Worm (Caenorhabditis elegans) whole organism, mixed stage, embryonic: ENCODE measurements around the gene C49C3.15.
"Not testable (repeated sequence)": the region's sequence is repeated elsewhere in the genome, so short reads cannot be mapped to it uniquely, and the experiment has no call there.

ENCODE experiments used
- bed-3 ChIP-seq: fragments of 200-800 bp; sonication (Bioruptor generic); optimal IDR thresholded peaks from 3 replicates; lab custom pipeline; 2018; ENCODE audit warnings: mild to moderate bottlenecking, missing genetic modification characterization, moderate library complexity, missing compliant biosample characterization
- blmp-1 ChIP-seq: fragments of 150-350 bp; optimal IDR thresholded peaks from 2 replicates; lab custom pipeline; 2014; ENCODE audit warnings: missing biosample characterization, missing genetic modification characterization
- ceh-39 ChIP-seq: fragments of 150-350 bp; optimal IDR thresholded peaks from 2 replicates; lab custom pipeline; 2014; ENCODE audit warnings: missing biosample characterization, missing genetic modification characterization
- ceh-43 ChIP-seq: fragments of 200-800 bp; sonication (Bioruptor generic); optimal IDR thresholded peaks from 2 replicates; lab custom pipeline; 2018; ENCODE audit warnings: mild to moderate bottlenecking, missing genetic modification characterization, moderate library complexity, missing compliant biosample characterization
- ceh-83 ChIP-seq: fragments of 200-800 bp; sonication (Bioruptor generic); optimal IDR thresholded peaks from 2 replicates; lab custom pipeline; 2018; ENCODE audit warnings: mild to moderate bottlenecking, missing genetic modification characterization, missing compliant biosample characterization
- ces-1 ChIP-seq: fragments of 150-350 bp; optimal IDR thresholded peaks from 2 replicates; lab custom pipeline; 2014; ENCODE audit warnings: missing biosample characterization, missing genetic modification reagents, missing genetic modification characterization
- drap-1 ChIP-seq: fragments of 200-800 bp; sonication (Bioruptor generic); optimal IDR thresholded peaks from 3 replicates; lab custom pipeline; 2018; ENCODE audit warnings: mild to moderate bottlenecking, missing genetic modification characterization, missing compliant biosample characterization
- elt-1 ChIP-seq: sonication (generic microtip); optimal IDR thresholded peaks from 2 replicates; lab custom pipeline; 2017; ENCODE audit warnings: missing genetic modification characterization, mild to moderate bottlenecking, missing compliant biosample characterization, antibody characterized with exemption, moderate library complexity, borderline replicate concordance; ENCODE audit not compliant: insufficient read depth
- elt-3 ChIP-seq: fragments of 150-350 bp; optimal IDR thresholded peaks from 2 replicates; lab custom pipeline; 2014; ENCODE audit warnings: missing biosample characterization, missing genetic modification characterization
- ham-2 ChIP-seq: fragments of 200-800 bp; sonication (Bioruptor generic); optimal IDR thresholded peaks from 2 replicates; lab custom pipeline; 2018; ENCODE audit warnings: mild to moderate bottlenecking, missing genetic modification characterization, missing compliant biosample characterization
- hlh-1 ChIP-seq: fragments of 150-350 bp; optimal IDR thresholded peaks from 2 replicates; lab custom pipeline; 2014; ENCODE audit warnings: missing biosample characterization, missing genetic modification reagents, missing genetic modification characterization
- lin-13 ChIP-seq: fragments of 150-350 bp; optimal IDR thresholded peaks from 2 replicates; lab custom pipeline; 2014; ENCODE audit warnings: missing biosample characterization, missing genetic modification characterization
- lin-32 ChIP-seq: fragments of 200-800 bp; sonication (Bioruptor generic); optimal IDR thresholded peaks from 2 replicates; lab custom pipeline; 2018; ENCODE audit warnings: mild to moderate bottlenecking, missing genetic modification characterization, missing compliant biosample characterization
- lsy-2 ChIP-seq: fragments of 150-350 bp; optimal IDR thresholded peaks from 2 replicates; lab custom pipeline; 2014; ENCODE audit warnings: missing biosample characterization, missing genetic modification characterization
- mls-2 ChIP-seq: sonication (generic microtip); optimal IDR thresholded peaks from 2 replicates; lab custom pipeline; 2016; ENCODE audit warnings: mild to moderate bottlenecking, missing genetic modification characterization, moderate library complexity, missing compliant biosample characterization
- nhr-2 ChIP-seq: fragments of 150-350 bp; optimal IDR thresholded peaks from 2 replicates; lab custom pipeline; 2014; ENCODE audit warnings: missing biosample characterization, missing genetic modification characterization
- nhr-237 ChIP-seq: fragments of 150-350 bp; optimal IDR thresholded peaks from 2 replicates; lab custom pipeline; 2014; ENCODE audit warnings: missing biosample characterization, missing genetic modification characterization
- nhr-28 ChIP-seq: fragments of 150-350 bp; optimal IDR thresholded peaks from 2 replicates; lab custom pipeline; 2014; ENCODE audit warnings: missing biosample characterization, missing genetic modification characterization
- nhr-76 ChIP-seq: sonication (generic microtip); optimal IDR thresholded peaks from 2 replicates; lab custom pipeline; 2017; ENCODE audit warnings: missing biosample characterization, missing genetic modification characterization
- pha-4 ChIP-seq: fragments of 150-350 bp; optimal IDR thresholded peaks from 2 replicates; lab custom pipeline; 2018; ENCODE audit warnings: missing biosample characterization, missing genetic modification reagents, missing genetic modification characterization
- sem-2 ChIP-seq: fragments of 200-800 bp; sonication (Bioruptor generic); optimal IDR thresholded peaks from 2 replicates; lab custom pipeline; 2018; ENCODE audit warnings: mild to moderate bottlenecking, missing genetic modification characterization, missing compliant biosample characterization
- snpc-4 ChIP-seq: fragments of 150-350 bp; optimal IDR thresholded peaks from 2 replicates; lab custom pipeline; 2014; ENCODE audit warnings: missing biosample characterization, missing genetic modification characterization
- sptf-1 ChIP-seq: sonication (generic microtip); optimal IDR thresholded peaks from 2 replicates; lab custom pipeline; 2017; ENCODE audit warnings: mild to moderate bottlenecking, missing genetic modification characterization, moderate library complexity, missing compliant biosample characterization
- tbx-8 ChIP-seq: fragments of 200-800 bp; sonication (Bioruptor generic); optimal IDR thresholded peaks from 2 replicates; lab custom pipeline; 2018; ENCODE audit warnings: mild to moderate bottlenecking, missing genetic modification characterization, moderate library complexity, missing compliant biosample characterization
- unc-120 ChIP-seq: sonication (generic microtip); optimal IDR thresholded peaks from 2 replicates; lab custom pipeline; 2017; ENCODE audit warnings: missing genetic modification characterization, missing compliant biosample characterization; ENCODE audit not compliant: poor library complexity, severe bottlenecking
- unc-39 ChIP-seq: fragments of 150-350 bp; optimal IDR thresholded peaks from 2 replicates; lab custom pipeline; 2014; ENCODE audit warnings: missing biosample characterization, missing genetic modification characterization
- unc-62 ChIP-seq: fragments of 150-350 bp; optimal IDR thresholded peaks from 2 replicates; lab custom pipeline; 2014; ENCODE audit warnings: missing biosample characterization, missing genetic modification reagents, missing genetic modification characterization
- zip-8 ChIP-seq: fragments of 150-350 bp; optimal IDR thresholded peaks from 2 replicates; lab custom pipeline; 2014; ENCODE audit warnings: missing biosample characterization, missing genetic modification characterization
- ztf-11 ChIP-seq: fragments of 150-350 bp; optimal IDR thresholded peaks from 2 replicates; lab custom pipeline; 2014; ENCODE audit warnings: missing biosample characterization, missing genetic modification characterization

The C49C3.15 gene

DNA sequence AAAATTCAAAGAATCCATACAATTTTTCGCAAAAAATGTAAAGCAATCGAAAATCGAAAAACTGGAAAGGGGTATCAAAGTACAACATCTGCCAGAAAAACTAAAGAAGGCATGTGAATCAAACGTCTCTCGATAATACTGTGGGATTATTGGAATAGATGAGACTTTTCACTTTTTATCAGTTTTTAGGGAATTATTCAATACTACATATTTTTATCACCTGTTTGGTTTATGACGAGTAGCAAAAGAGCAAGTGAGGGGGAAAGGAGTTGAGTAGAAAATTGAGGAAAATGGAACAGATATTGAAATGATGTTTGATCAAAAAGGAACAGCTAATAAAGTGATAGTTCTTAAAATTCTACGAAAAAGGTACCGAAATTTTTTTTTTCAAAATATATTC lies 41.0 kb upstream of the C49C3.15 start:
- TF ChIP-seq nhr-2 (tag; lab: Kevin White, UChicago): no peak
- no peak for TF ChIP-seq bed-3 (GFP tag; lab: Kevin White, UChicago)
- TF ChIP-seq snpc-4 (tag; lab: Kevin White, UChicago): no peak
- no peak for TF ChIP-seq drap-1 (GFP tag; lab: Kevin White, UChicago)
- TF ChIP-seq unc-62 (GFP tag; lab: Kevin White, UChicago): no peak
- TF ChIP-seq ham-2 (GFP tag; lab: Kevin White, UChicago): no peak
- no peak for TF ChIP-seq elt-1
- TF ChIP-seq unc-39 (tag; lab: Kevin White, UChicago): no peak
- TF ChIP-seq lin-32 (GFP tag; lab: Kevin White, UChicago): no peak
- no peak for TF ChIP-seq lsy-2 (tag; lab: Kevin White, UChicago)
- TF ChIP-seq ceh-43: no peak
- TF ChIP-seq mls-2 (tag; lab: Kevin White, UChicago): no peak
- no peak for TF ChIP-seq sptf-1 (tag; lab: Kevin White, UChicago)
- no peak for TF ChIP-seq nhr-237 (tag; lab: Kevin White, UChicago)
- no peak for TF ChIP-seq nhr-76

DNA sequence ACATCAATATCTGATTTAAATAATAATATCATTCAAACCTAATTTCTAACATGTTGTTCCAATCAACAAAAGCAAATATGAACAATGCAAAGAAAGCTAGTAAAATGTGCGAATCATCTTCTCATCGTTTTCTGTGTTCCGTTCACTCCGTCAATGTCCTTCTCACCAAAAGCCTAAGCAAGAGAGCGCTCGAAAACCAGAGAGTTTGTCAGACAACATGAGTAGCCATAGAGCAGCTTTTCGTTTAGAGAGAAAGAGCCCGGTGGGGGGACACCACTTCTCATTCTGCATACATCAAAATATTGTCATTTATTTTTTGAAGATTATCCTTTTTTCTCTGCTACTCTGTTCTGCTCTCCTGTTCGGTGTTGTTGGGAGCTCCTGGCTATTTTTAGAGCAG lies 40.4 kb upstream of the C49C3.15 start:
- TF ChIP-seq zip-8 (tag; lab: Kevin White, UChicago) (no peak), nhr-28 (tag; lab: Kevin White, UChicago) (no peak), snpc-4 (tag; lab: Kevin White, UChicago) (no peak), pha-4 (tag; lab: Kevin White, UChicago) (peak; percentile 14), unc-120 (tag; lab: Kevin White, UChicago) (peak; percentile 19), elt-3 (tag; lab: Kevin White, UChicago) (no peak), hlh-1 (tag; lab: Kevin White, UChicago) (peak; percentile 20)

- TF ChIP-seq unc-39 (tag; lab: Kevin White, UChicago): no peak
- TF ChIP-seq lin-32 (GFP tag; lab: Kevin White, UChicago): no peak
- no peak for TF ChIP-seq ham-2 (GFP tag; lab: Kevin White, UChicago)
- TF ChIP-seq nhr-76: no peak
- TF ChIP-seq unc-120 (tag; lab: Kevin White, UChicago): no peak
- TF ChIP-seq blmp-1: no peak
- no peak for TF ChIP-seq pha-4 (tag; lab: Kevin White, UChicago)
- no peak for TF ChIP-seq ztf-11
- TF ChIP-seq lin-13: no peak
- TF ChIP-seq ceh-83: no peak
- no peak for TF ChIP-seq mls-2 (tag; lab: Kevin White, UChicago)
- no peak for TF ChIP-seq nhr-2 (tag; lab: Kevin White, UChicago)
Observed at ce11 chrIV:17294489-17294888, 39.5 kb upstream of the C49C3.15 start, which contains the start of gene T28F3.5. Gene T28F3.5, plus strand, starts transcription at chrIV:17294789.

- TF ChIP-seq ces-1 (GFP tag; lab: Kevin White, UChicago) (no peak), hlh-1 (tag; lab: Kevin White, UChicago) (no peak), blmp-1 (no peak), tbx-8 (no peak), ham-2 (GFP tag; lab: Kevin White, UChicago) (no peak), pha-4 (tag; lab: Kevin White, UChicago) (no peak), ceh-39 (tag; lab: Kevin White, UChicago) (no peak)
- TF ChIP-seq, all 35 proteins: peak for 0
Observed at ce11 chrIV:17301933-17302332, 32.1 kb upstream of the C49C3.15 start, which contains the start of gene ifta-2. Gene ifta-2, minus strand, starts transcription at chrIV:17302033.

DNA sequence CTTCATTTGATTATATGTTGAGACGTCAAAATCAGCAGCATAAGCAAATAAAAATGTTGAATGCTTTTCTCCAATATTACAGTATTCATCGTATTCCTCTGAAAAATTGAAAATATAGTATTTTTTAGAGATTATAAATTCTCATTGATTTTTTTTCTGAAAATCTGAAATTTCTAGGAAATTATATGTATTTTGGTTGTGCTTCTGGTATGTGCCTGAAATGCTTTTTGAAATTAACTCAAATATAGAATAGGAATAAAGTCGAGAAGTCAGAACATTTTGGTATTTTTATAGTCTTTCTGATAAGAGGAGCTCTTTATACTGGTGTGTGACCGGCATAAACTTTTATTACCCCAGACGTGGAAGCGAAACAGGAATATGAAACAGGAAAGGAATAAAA lies 26.8 kb upstream of the C49C3.15 start, which contains the start of gene T28F3.8:
Gene T28F3.8 (minus strand): TSS at position 101 of the 400 bp plus-strand sequence.
- TF ChIP-seq blmp-1; zip-8 (tag; lab: Kevin White, UChicago); sem-2: not testable (repeated sequence)

- TF ChIP-seq ceh-43: no peak
- no peak for TF ChIP-seq lsy-2 (tag; lab: Kevin White, UChicago)
- no peak for TF ChIP-seq unc-62 (GFP tag; lab: Kevin White, UChicago)
- no peak for TF ChIP-seq lin-32 (GFP tag; lab: Kevin White, UChicago)
Observed at ce11 chrIV:17308211-17308610, 25.8 kb upstream of the C49C3.15 start, which contains the start of gene T28F3.9. Gene T28F3.9, plus strand, starts transcription at chrIV:17308511.
